Fruit fly (Drosophila melanogaster) whole organism, embryonic: ENCODE results near the gene Kdm2.

Experiments used
- BEAF-32 ChIP-seq: fragments of 200-800 bp; sonication (Bioruptor generic); optimal IDR thresholded peaks from 3 replicates; lab custom pipeline; 2017; ENCODE audit warnings: missing biosample characterization, missing genetic modification characterization, mild to moderate bottlenecking, moderate library complexity, missing genetic modification reagents
- Bdp1 ChIP-seq: fragments of 200-800 bp; sonication (Bioruptor generic); optimal IDR thresholded peaks from 3 replicates; lab custom pipeline; 2016; ENCODE audit warnings: missing biosample characterization, missing genetic modification characterization
- C15 ChIP-seq: fragments of 200-800 bp; sonication (Bioruptor generic); IDR thresholded peaks from 3 replicates; pipeline ENCODE4 v1.3.6; 2022; ENCODE audit warnings: missing biosample characterization, missing genetic modification characterization
- CG10366 ChIP-seq: fragments of 200-800 bp; sonication (Bioruptor generic); IDR thresholded peaks from 2 replicates; pipeline ENCODE4 v1.3.6; 2022; ENCODE audit warnings: missing biosample characterization, missing genetic modification characterization
- CG11085 ChIP-seq: fragments of 200-800 bp; sonication (Bioruptor generic); IDR thresholded peaks from 2 replicates; pipeline ENCODE4 v1.3.6; 2022; ENCODE audit warnings: missing biosample characterization, missing genetic modification characterization
- CG12219 ChIP-seq: fragments of 200-800 bp; sonication (Bioruptor generic); optimal IDR thresholded peaks from 3 replicates; lab custom pipeline; 2018; ENCODE audit warnings: missing biosample characterization, mild to moderate bottlenecking, missing genetic modification characterization
- CG15514 ChIP-seq: fragments of 200-800 bp; sonication (Bioruptor generic); optimal IDR thresholded peaks from 3 replicates; lab custom pipeline; 2017; ENCODE audit warnings: missing biosample characterization, missing genetic modification characterization, mild to moderate bottlenecking, moderate library complexity, missing genetic modification reagents
- CG17802 ChIP-seq: fragments of 200-800 bp; sonication (Bioruptor generic); optimal IDR thresholded peaks from 2 replicates; lab custom pipeline; 2018; ENCODE audit warnings: missing biosample characterization, mild to moderate bottlenecking, missing genetic modification characterization, moderate library complexity
- CG18262 ChIP-seq: fragments of 200-800 bp; optimal IDR thresholded peaks from 3 replicates; lab custom pipeline; 2019; ENCODE audit warnings: missing biosample characterization, mild to moderate bottlenecking, missing genetic modification characterization, moderate library complexity
- CG2202 ChIP-seq: fragments of 200-800 bp; sonication (Bioruptor generic); optimal IDR thresholded peaks from 2 replicates; lab custom pipeline; 2018; ENCODE audit warnings: missing biosample characterization, mild to moderate bottlenecking, missing genetic modification characterization
- CG2678 ChIP-seq: fragments of 200-800 bp; sonication (Bioruptor generic); optimal IDR thresholded peaks from 3 replicates; lab custom pipeline; 2019; ENCODE audit warnings: missing biosample characterization, mild to moderate bottlenecking, missing genetic modification characterization, moderate library complexity
- CG31365 ChIP-seq: fragments of 200-800 bp; sonication (Bioruptor generic); optimal IDR thresholded peaks from 2 replicates; lab custom pipeline; 2018; ENCODE audit warnings: missing biosample characterization, mild to moderate bottlenecking, missing genetic modification characterization
- CG42726 ChIP-seq: fragments of 200-800 bp; sonication (Bioruptor generic); IDR thresholded peaks from 2 replicates; pipeline ENCODE4 v1.3.6; 2022; ENCODE audit warnings: missing biosample characterization, missing genetic modification characterization; ENCODE audit not compliant: partially characterized antibody
- CG4404 ChIP-seq: fragments of 200-800 bp; sonication (Bioruptor generic); IDR thresholded peaks from 2 replicates; pipeline ENCODE4 v1.3.6; 2022; ENCODE audit warnings: missing biosample characterization, missing genetic modification characterization
- CG5180 ChIP-seq: fragments of 200-800 bp; sonication (Bioruptor generic); optimal IDR thresholded peaks from 3 replicates; lab custom pipeline; 2017; ENCODE audit warnings: missing biosample characterization, missing genetic modification characterization, mild to moderate bottlenecking, moderate library complexity, missing genetic modification reagents
- CG7786 ChIP-seq: fragments of 200-800 bp; sonication (Bioruptor generic); optimal IDR thresholded peaks from 2 replicates; lab custom pipeline; 2016; ENCODE audit warnings: missing biosample characterization, missing genetic modification characterization
- CG8290 ChIP-seq, 3 experiments: fragments of 200-800 bp; sonication (Bioruptor generic); optimal IDR thresholded peaks; 2 replicates each; lab custom pipeline; 2016 to 2019; ENCODE audit warnings: missing biosample characterization in 3 of 3, missing genetic modification characterization in 3 of 3, mild to moderate bottlenecking in 2 of 3, moderate library complexity in 1 of 3
- CG8388 ChIP-seq: fragments of 200-800 bp; sonication (Bioruptor generic); optimal IDR thresholded peaks from 2 replicates; lab custom pipeline; 2019; ENCODE audit warnings: missing biosample characterization, mild to moderate bottlenecking, missing genetic modification characterization, moderate library complexity
- CG8944 ChIP-seq: fragments of 200-800 bp; sonication (Bioruptor generic); optimal IDR thresholded peaks from 3 replicates; lab custom pipeline; 2016; ENCODE audit warnings: missing biosample characterization, missing genetic modification characterization
- CoRest ChIP-seq: fragments of 200-800 bp; sonication (Bioruptor generic); optimal IDR thresholded peaks from 3 replicates; lab custom pipeline; 2018; ENCODE audit warnings: missing biosample characterization, mild to moderate bottlenecking, missing genetic modification characterization, moderate library complexity
- Dref ChIP-seq: fragments of 200-800 bp; sonication (Bioruptor generic); IDR thresholded peaks from 2 replicates; pipeline ENCODE4 v1.3.6; 2022; ENCODE audit warnings: missing biosample characterization, missing genetic modification characterization
- Fer3 ChIP-seq: fragments of 200-800 bp; sonication (Bioruptor generic); optimal IDR thresholded peaks from 2 replicates; lab custom pipeline; 2018; ENCODE audit warnings: missing biosample characterization, mild to moderate bottlenecking, missing genetic modification characterization, moderate library complexity
- HLH54F ChIP-seq: fragments of 200-800 bp; sonication (Bioruptor generic); optimal IDR thresholded peaks from 3 replicates; lab custom pipeline; 2016; ENCODE audit warnings: missing biosample characterization, missing genetic modification characterization
- NC2α ChIP-seq: fragments of 200-800 bp; sonication (Bioruptor generic); optimal IDR thresholded peaks from 2 replicates; lab custom pipeline; 2016; ENCODE audit warnings: missing biosample characterization, missing genetic modification characterization
- Nf-YA ChIP-seq: fragments of 200-800 bp; sonication (Bioruptor generic); IDR thresholded peaks from 2 replicates; pipeline ENCODE4 v1.3.6; 2022; ENCODE audit warnings: missing biosample characterization, missing genetic modification characterization
- Nf-YB ChIP-seq: fragments of 200-800 bp; sonication (Bioruptor generic); optimal IDR thresholded peaks from 3 replicates; lab custom pipeline; 2019; ENCODE audit warnings: missing biosample characterization, mild to moderate bottlenecking, missing genetic modification characterization, moderate library complexity
- Nf-YC ChIP-seq: fragments of 200-800 bp; optimal IDR thresholded peaks from 3 replicates; lab custom pipeline; 2019; ENCODE audit warnings: missing biosample characterization, mild to moderate bottlenecking, missing genetic modification characterization, moderate library complexity
- Poxn ChIP-seq: fragments of 200-800 bp; sonication (Bioruptor generic); IDR thresholded peaks from 2 replicates; pipeline ENCODE4 v1.3.6; 2022; ENCODE audit warnings: missing biosample characterization, missing genetic modification characterization
- Ptx1 ChIP-seq: fragments of 200-800 bp; sonication (Bioruptor generic); IDR thresholded peaks from 2 replicates; pipeline ENCODE4 v1.3.6; 2022; ENCODE audit warnings: missing biosample characterization, missing genetic modification characterization
- Sin3A ChIP-seq: fragments of >200 bp; optimal IDR thresholded peaks from 2 replicates; lab custom pipeline; 2018
- Six4 ChIP-seq: fragments of 200-800 bp; sonication (Bioruptor generic); optimal IDR thresholded peaks from 2 replicates; lab custom pipeline; 2016; ENCODE audit warnings: missing biosample characterization, missing genetic modification characterization
- Sry-β ChIP-seq: fragments of 200-800 bp; sonication (Bioruptor generic); optimal IDR thresholded peaks from 2 replicates; lab custom pipeline; 2018; ENCODE audit warnings: missing biosample characterization, mild to moderate bottlenecking, missing genetic modification characterization, moderate library complexity
- Sry-δ ChIP-seq: fragments of 200-800 bp; sonication (Bioruptor generic); optimal IDR thresholded peaks from 2 replicates; lab custom pipeline; 2016; ENCODE audit warnings: missing biosample characterization, missing genetic modification characterization
- Tbp ChIP-seq: fragments of >200 bp; optimal IDR thresholded peaks from 2 replicates; lab custom pipeline; 2018; ENCODE audit warnings: missing biosample characterization, missing genetic modification characterization
- cad ChIP-seq: fragments of >200 bp; optimal IDR thresholded peaks from 2 replicates; lab custom pipeline; 2017; ENCODE audit warnings: missing biosample characterization, missing genetic modification characterization
- chif ChIP-seq, 2 experiments: fragments of 200-800 bp; sonication (Bioruptor generic); optimal IDR thresholded peaks; 3 replicates each; lab custom pipeline; 2016; ENCODE audit warnings: missing biosample characterization in 2 of 2, missing genetic modification characterization in 2 of 2
- dysf ChIP-seq: fragments of 200-800 bp; sonication (Bioruptor generic); IDR thresholded peaks from 3 replicates; pipeline ENCODE4 v1.3.6; 2022; ENCODE audit warnings: missing biosample characterization, missing genetic modification characterization
- ftz-f1 ChIP-seq: fragments of 200-800 bp; sonication (Bioruptor generic); optimal IDR thresholded peaks from 2 replicates; lab custom pipeline; 2016; ENCODE audit warnings: missing biosample characterization, missing genetic modification characterization
- fu2 ChIP-seq: fragments of 200-800 bp; sonication (Bioruptor generic); optimal IDR thresholded peaks from 2 replicates; lab custom pipeline; 2016; ENCODE audit warnings: missing biosample characterization, missing genetic modification characterization
- gce ChIP-seq: fragments of 200-800 bp; sonication (Bioruptor generic); IDR thresholded peaks from 3 replicates; pipeline ENCODE4 v1.3.6; 2022; ENCODE audit warnings: missing biosample characterization, missing genetic modification characterization
- gro ChIP-seq: fragments of 200-800 bp; sonication (Bioruptor generic); optimal IDR thresholded peaks from 2 replicates; lab custom pipeline; 2016; ENCODE audit warnings: missing biosample characterization, missing genetic modification characterization
- jing ChIP-seq: fragments of 200-800 bp; sonication (Bioruptor generic); optimal IDR thresholded peaks from 2 replicates; lab custom pipeline; 2018; ENCODE audit warnings: missing biosample characterization, mild to moderate bottlenecking, missing genetic modification characterization
- lbe ChIP-seq: fragments of 200-800 bp; sonication (Bioruptor generic); optimal IDR thresholded peaks from 2 replicates; lab custom pipeline; 2016; ENCODE audit warnings: missing biosample characterization, mild to moderate bottlenecking, missing genetic modification characterization
- pum ChIP-seq: fragments of 200-800 bp; sonication (Bioruptor generic); optimal IDR thresholded peaks from 2 replicates; lab custom pipeline; 2016; ENCODE audit warnings: missing biosample characterization, missing genetic modification characterization
- sd ChIP-seq: fragments of 200-800 bp; sonication (Bioruptor generic); optimal IDR thresholded peaks from 3 replicates; lab custom pipeline; 2018; ENCODE audit warnings: missing biosample characterization, mild to moderate bottlenecking, missing genetic modification characterization, moderate library complexity
- sens ChIP-seq: fragments of 200-800 bp; sonication (Bioruptor generic); peaks from one replicate; lab custom pipeline; 2016; ENCODE audit warnings: missing biosample characterization, missing genetic modification characterization
- sens-2 ChIP-seq: fragments of 200-800 bp; sonication (Bioruptor generic); IDR thresholded peaks from 2 replicates; pipeline ENCODE4 v1.3.6; 2022; ENCODE audit warnings: missing biosample characterization, missing genetic modification characterization
- seq ChIP-seq: fragments of 200-800 bp; sonication (Bioruptor generic); IDR thresholded peaks from 2 replicates; pipeline ENCODE4 v1.3.6; 2022; ENCODE audit warnings: missing biosample characterization, missing genetic modification characterization
- slou ChIP-seq: fragments of 200-800 bp; sonication (Bioruptor generic); optimal IDR thresholded peaks from 3 replicates; lab custom pipeline; 2016; ENCODE audit warnings: missing biosample characterization, missing genetic modification characterization
- sr ChIP-seq: fragments of 200-800 bp; sonication (Bioruptor generic); IDR thresholded peaks from 3 replicates; pipeline ENCODE4 v1.3.6; 2022; ENCODE audit warnings: missing biosample characterization, missing genetic modification characterization
- tap ChIP-seq: fragments of 200-800 bp; optimal IDR thresholded peaks from 3 replicates; lab custom pipeline; 2019; ENCODE audit warnings: missing biosample characterization, mild to moderate bottlenecking, missing genetic modification characterization, moderate library complexity
- tio ChIP-seq: fragments of 200-800 bp; sonication (Bioruptor generic); optimal IDR thresholded peaks from 2 replicates; lab custom pipeline; 2017; ENCODE audit warnings: missing biosample characterization, missing genetic modification characterization, inconsistent platforms

The Kdm2 gene

dm6 chr3R:9083379-9083778, 31.1 kb downstream of the Kdm2 start (continued):
- TF ChIP-seq fu2 = no peak
- peak; percentile 33 for TF ChIP-seq Fer3
- no peak for TF ChIP-seq chif (GFP tag; optimal IDR thresholded peaks at IDR 0.05; lab: Kevin White, UChicago)
- TF ChIP-seq CG8388 (GFP tag; lab: Kevin White, UChicago) = no peak
- TF ChIP-seq ftz-f1 (GFP tag; lab: Kevin White, UChicago) = no peak
- peak; percentile 21 for TF ChIP-seq tio (GFP tag; lab: Kevin White, UChicago)
- peak; percentile 46 for TF ChIP-seq Ptx1 (GFP tag; lab: Robert Waterston, UW)
- no peak for TF ChIP-seq Sry-β (GFP tag; lab: Kevin White, UChicago)
- TF ChIP-seq sd = no peak
- TF ChIP-seq CG10366 (GFP tag; lab: Robert Waterston, UW) = peak; percentile 51; the same call in 1 of the 2 replicates
- TF ChIP-seq cad = no peak
- TF ChIP-seq CG12219 (GFP tag; lab: Kevin White, UChicago) = peak; percentile 29
- TF ChIP-seq CG11085 = no peak
- no peak for TF ChIP-seq Nf-YA (GFP tag; lab: Robert Waterston, UW)
- no peak for TF ChIP-seq sens-2 (GFP tag; lab: Robert Waterston, UW)
- TF ChIP-seq CG42726 (GFP tag; lab: Robert Waterston, UW) = no peak
- no peak for TF ChIP-seq CG2202 (tag; lab: Kevin White, UChicago)
- TF ChIP-seq Tbp = no peak
- peak; percentile 68 for TF ChIP-seq dysf
- no peak for TF ChIP-seq Six4 (GFP tag; lab: Kevin White, UChicago)
- no peak for TF ChIP-seq CG31365
- TF ChIP-seq CG17802 = no peak
- no peak for TF ChIP-seq Sin3A (lab: Kevin White, UChicago)
- peak; percentile 2 for TF ChIP-seq CG15514 (GFP tag; lab: Kevin White, UChicago)
- TF ChIP-seq CG7786 = no peak
- TF ChIP-seq jing (GFP tag; lab: Kevin White, UChicago) = no peak
- TF ChIP-seq CG18262 (tag; lab: Kevin White, UChicago) = peak; percentile 35
- no peak for TF ChIP-seq gro (GFP tag; lab: Kevin White, UChicago)
- peak; percentile 42 for TF ChIP-seq tap (tag; lab: Kevin White, UChicago)
- no peak for TF ChIP-seq Bdp1 (GFP tag; lab: Kevin White, UChicago)
- TF ChIP-seq Poxn (GFP tag; lab: Robert Waterston, UW) = no peak
- TF ChIP-seq gce (GFP tag; lab: Robert Waterston, UW) = 0 out of 3 replicates have a peak, but pooled peaks have one; percentile 24
- no peak for TF ChIP-seq C15 (GFP tag; lab: Robert Waterston, UW)
- no peak for TF ChIP-seq NC2α
- peak; percentile 50 for TF ChIP-seq CG5180 (GFP tag; lab: Kevin White, UChicago)
- peak; percentile 12 for TF ChIP-seq CoRest
- no peak for TF ChIP-seq sr (GFP tag; lab: Robert Waterston, UW)
- TF ChIP-seq CG2678 (tag; lab: Kevin White, UChicago) = peak; percentile 63
- TF ChIP-seq BEAF-32 (GFP tag; lab: Kevin White, UChicago) = no peak
- TF ChIP-seq Nf-YC (tag; lab: Kevin White, UChicago) = no peak
- peak; percentile 9 for TF ChIP-seq pum (GFP tag; lab: Kevin White, UChicago)
- peak; percentile 57 for TF ChIP-seq sens (GFP tag; lab: Kevin White, UChicago)
- TF ChIP-seq CG8944 (GFP tag; lab: Kevin White, UChicago) = no peak
- no peak for TF ChIP-seq seq (GFP tag; lab: Robert Waterston, UW)
- no peak for TF ChIP-seq Sry-δ (GFP tag; lab: Kevin White, UChicago)
- no peak for TF ChIP-seq CG4404 (GFP tag; lab: Robert Waterston, UW)
- TF ChIP-seq slou = no peak
- TF ChIP-seq HLH54F (GFP tag; lab: Kevin White, UChicago) = no peak
- TF ChIP-seq Nf-YB (GFP tag; lab: Kevin White, UChicago) = no peak
- TF ChIP-seq lbe (GFP tag; lab: Kevin White, UChicago) = no peak
- TF ChIP-seq CG8290 (GFP tag; optimal IDR thresholded peaks at IDR 0.05; lab: Kevin White, UChicago) = no peak
- TF ChIP-seq CG8290 (tag; optimal IDR thresholded peaks at IDR 0.05; lab: Kevin White, UChicago) = peak in 1 of 2 experiments; percentile 56
- TF ChIP-seq Dref = no peak
